Fruit fly (Drosophila melanogaster) whole organism, embryonic: Measurements from ENCODE around the gene CG11437.

Experiments used
- ATbp ChIP-seq: fragments of 200-800 bp; sonication (Bioruptor generic); optimal IDR thresholded peaks from 2 replicates; lab custom pipeline; 2017; ENCODE audit warnings: missing biosample characterization, mild to moderate bottlenecking, missing genetic modification characterization, missing genetic modification reagents
- CG11504 ChIP-seq: fragments of 200-800 bp; sonication (Bioruptor generic); optimal IDR thresholded peaks from 3 replicates; lab custom pipeline; 2019; ENCODE audit warnings: missing biosample characterization, mild to moderate bottlenecking, missing genetic modification characterization, moderate library complexity
- CG11723 ChIP-seq: fragments of 200-800 bp; sonication (Bioruptor generic); optimal IDR thresholded peaks from 2 replicates; lab custom pipeline; 2017; ENCODE audit warnings: missing biosample characterization, mild to moderate bottlenecking, missing genetic modification characterization
- CG12769 ChIP-seq: fragments of 200-800 bp; sonication (Bioruptor generic); optimal IDR thresholded peaks from 2 replicates; lab custom pipeline; 2019; ENCODE audit warnings: missing biosample characterization, mild to moderate bottlenecking, missing genetic modification characterization, moderate library complexity
- CG13624 ChIP-seq: fragments of 200-800 bp; sonication (Bioruptor generic); optimal IDR thresholded peaks from 2 replicates; lab custom pipeline; 2016; ENCODE audit warnings: missing biosample characterization, missing genetic modification characterization
- CG13775 ChIP-seq: fragments of 200-800 bp; sonication (Bioruptor generic); optimal IDR thresholded peaks from 3 replicates; lab custom pipeline; 2017; ENCODE audit warnings: missing biosample characterization, mild to moderate bottlenecking, missing genetic modification characterization
- CG16779 ChIP-seq: fragments of 200-800 bp; sonication (Bioruptor generic); IDR thresholded peaks from 2 replicates; pipeline ENCODE4 v1.3.6; 2022; ENCODE audit warnings: missing biosample characterization, missing genetic modification characterization
- CG17802 ChIP-seq: fragments of 200-800 bp; sonication (Bioruptor generic); optimal IDR thresholded peaks from 2 replicates; lab custom pipeline; 2018; ENCODE audit warnings: missing biosample characterization, mild to moderate bottlenecking, missing genetic modification characterization, moderate library complexity
- CG1832 ChIP-seq: fragments of 200-800 bp; sonication (Bioruptor generic); optimal IDR thresholded peaks from 2 replicates; lab custom pipeline; 2017; ENCODE audit warnings: missing biosample characterization, mild to moderate bottlenecking, missing genetic modification characterization, inconsistent platforms
- CG18599 ChIP-seq: fragments of 200-800 bp; sonication (Bioruptor generic); optimal IDR thresholded peaks from 3 replicates; lab custom pipeline; 2017; ENCODE audit warnings: missing biosample characterization, missing genetic modification characterization, mild to moderate bottlenecking, moderate library complexity, missing genetic modification reagents
- CG18619 ChIP-seq: fragments of 200-800 bp; sonication (Bioruptor generic); optimal IDR thresholded peaks from 3 replicates; lab custom pipeline; 2017; ENCODE audit warnings: missing biosample characterization, mild to moderate bottlenecking, missing genetic modification characterization
- CG2199 ChIP-seq: fragments of 200-800 bp; sonication (Bioruptor generic); IDR thresholded peaks from 3 replicates; pipeline ENCODE4 v1.3.6; 2022; ENCODE audit warnings: missing biosample characterization, missing genetic modification characterization
- CG2678 ChIP-seq: fragments of 200-800 bp; sonication (Bioruptor generic); optimal IDR thresholded peaks from 3 replicates; lab custom pipeline; 2019; ENCODE audit warnings: missing biosample characterization, mild to moderate bottlenecking, missing genetic modification characterization, moderate library complexity
- CG2712 ChIP-seq: fragments of 200-800 bp; optimal IDR thresholded peaks from 3 replicates; lab custom pipeline; 2019; ENCODE audit warnings: missing biosample characterization, mild to moderate bottlenecking, missing genetic modification characterization, moderate library complexity
- CG30403 ChIP-seq: fragments of 200-800 bp; sonication (Bioruptor generic); optimal IDR thresholded peaks from 3 replicates; lab custom pipeline; 2016; ENCODE audit warnings: missing biosample characterization, missing genetic modification characterization
- CG3281 ChIP-seq: fragments of 200-800 bp; sonication (Bioruptor generic); optimal IDR thresholded peaks from 3 replicates; lab custom pipeline; 2017; ENCODE audit warnings: missing biosample characterization, mild to moderate bottlenecking, missing genetic modification characterization
- CG3995 ChIP-seq: fragments of 200-800 bp; sonication (Bioruptor generic); optimal IDR thresholded peaks from 3 replicates; lab custom pipeline; 2016; ENCODE audit warnings: missing biosample characterization, missing genetic modification characterization
- CG4360 ChIP-seq: fragments of 200-800 bp; sonication (Bioruptor generic); IDR thresholded peaks from 2 replicates; pipeline ENCODE4 v1.3.6; 2022; ENCODE audit warnings: missing biosample characterization, missing genetic modification characterization
- CG4424 ChIP-seq: fragments of 200-800 bp; sonication (Bioruptor generic); optimal IDR thresholded peaks from 3 replicates; lab custom pipeline; 2016; ENCODE audit warnings: missing biosample characterization, missing genetic modification characterization
- CG4730 ChIP-seq: fragments of 200-800 bp; sonication (Bioruptor generic); IDR thresholded peaks from 2 replicates; pipeline ENCODE4 v1.3.6; 2022; ENCODE audit warnings: missing biosample characterization, missing genetic modification characterization
- CG5180 ChIP-seq: fragments of 200-800 bp; sonication (Bioruptor generic); optimal IDR thresholded peaks from 3 replicates; lab custom pipeline; 2017; ENCODE audit warnings: missing biosample characterization, missing genetic modification characterization, mild to moderate bottlenecking, moderate library complexity, missing genetic modification reagents
- CG5245 ChIP-seq: fragments of 200-800 bp; sonication (Bioruptor generic); optimal IDR thresholded peaks from 3 replicates; lab custom pipeline; 2016; ENCODE audit warnings: missing biosample characterization, missing genetic modification characterization
- CG9932 ChIP-seq: fragments of 200-800 bp; sonication (Bioruptor generic); IDR thresholded peaks from 2 replicates; pipeline ENCODE4 v1.3.6; 2022; ENCODE audit warnings: missing biosample characterization, missing genetic modification characterization
- CkIIα-i1 ChIP-seq: fragments of 200-800 bp; sonication (Bioruptor generic); IDR thresholded peaks from 2 replicates; pipeline ENCODE4 v1.3.6; 2022; ENCODE audit warnings: missing biosample characterization, missing genetic modification characterization
- Dip3 ChIP-seq: fragments of 200-800 bp; sonication (Bioruptor generic); optimal IDR thresholded peaks from 3 replicates; lab custom pipeline; 2016; ENCODE audit warnings: missing biosample characterization, missing genetic modification characterization
- Ets65A ChIP-seq: fragments of 200-800 bp; sonication (Bioruptor generic); peaks from one replicate; lab custom pipeline; 2016; ENCODE audit warnings: missing biosample characterization, missing genetic modification characterization
- Ets97D ChIP-seq: fragments of 200-800 bp; sonication (Bioruptor generic); optimal IDR thresholded peaks from 3 replicates; lab custom pipeline; 2016; ENCODE audit warnings: missing biosample characterization, missing genetic modification characterization
- H2.0 ChIP-seq: fragments of 200-800 bp; sonication (Bioruptor generic); IDR thresholded peaks from 2 replicates; pipeline ENCODE4 v1.3.6; 2022; ENCODE audit warnings: missing biosample characterization, missing genetic modification characterization
- Hmr ChIP-seq: fragments of 200-800 bp; sonication (Bioruptor generic); optimal IDR thresholded peaks from 3 replicates; lab custom pipeline; 2017; ENCODE audit warnings: mild to moderate bottlenecking, missing biosample characterization, missing genetic modification reagents, missing genetic modification characterization
- Myb ChIP-seq: fragments of 200-800 bp; sonication (Bioruptor generic); optimal IDR thresholded peaks from 2 replicates; lab custom pipeline; 2016; ENCODE audit warnings: missing biosample characterization, missing genetic modification characterization
- NC2α ChIP-seq: fragments of 200-800 bp; sonication (Bioruptor generic); optimal IDR thresholded peaks from 2 replicates; lab custom pipeline; 2016; ENCODE audit warnings: missing biosample characterization, missing genetic modification characterization
- Six4 ChIP-seq: fragments of 200-800 bp; sonication (Bioruptor generic); optimal IDR thresholded peaks from 2 replicates; lab custom pipeline; 2016; ENCODE audit warnings: missing biosample characterization, missing genetic modification characterization
- Taf1 ChIP-seq: fragments of 200-800 bp; sonication (Bioruptor generic); IDR thresholded peaks from 2 replicates; pipeline ENCODE4 v1.3.6; 2022; ENCODE audit warnings: missing biosample characterization, missing genetic modification characterization
- ac ChIP-seq: fragments of 200-800 bp; sonication (Bioruptor generic); optimal IDR thresholded peaks from 3 replicates; lab custom pipeline; 2017; ENCODE audit warnings: missing biosample characterization, mild to moderate bottlenecking, missing genetic modification characterization
- chinmo ChIP-seq: fragments of 200-800 bp; sonication (Bioruptor generic); IDR thresholded peaks from 4 replicates; pipeline ENCODE4 v1.3.6; 2022; ENCODE audit warnings: missing biosample characterization, missing genetic modification characterization; ENCODE audit not compliant: partially characterized antibody
- crp ChIP-seq, 2 experiments: fragments of 200-800 bp; sonication (Bioruptor generic); optimal IDR thresholded peaks; 2 replicates in 1 of 2; 3 replicates in 1 of 2; lab custom pipeline; 2017; ENCODE audit warnings: missing biosample characterization in 2 of 2, missing genetic modification characterization in 2 of 2, mild to moderate bottlenecking in 1 of 2, moderate library complexity in 1 of 2
- cwo ChIP-seq: fragments of 200-800 bp; sonication (Bioruptor generic); optimal IDR thresholded peaks from 3 replicates; lab custom pipeline; 2017; ENCODE audit warnings: missing biosample characterization, missing genetic modification characterization, mild to moderate bottlenecking, moderate library complexity, missing genetic modification reagents
- emc ChIP-seq: fragments of 200-800 bp; sonication (Bioruptor generic); optimal IDR thresholded peaks from 2 replicates; lab custom pipeline; 2016; ENCODE audit warnings: missing biosample characterization, missing genetic modification characterization
- fd102C ChIP-seq: fragments of 200-800 bp; sonication (Bioruptor generic); optimal IDR thresholded peaks from 2 replicates; lab custom pipeline; 2018; ENCODE audit warnings: missing biosample characterization, mild to moderate bottlenecking, missing genetic modification characterization, moderate library complexity
- gce ChIP-seq: fragments of 200-800 bp; sonication (Bioruptor generic); IDR thresholded peaks from 3 replicates; pipeline ENCODE4 v1.3.6; 2022; ENCODE audit warnings: missing biosample characterization, missing genetic modification characterization
- gem ChIP-seq: fragments of 200-800 bp; sonication (Bioruptor generic); optimal IDR thresholded peaks from 2 replicates; lab custom pipeline; 2019; ENCODE audit warnings: missing biosample characterization, mild to moderate bottlenecking, missing genetic modification characterization, moderate library complexity
- gsb-n ChIP-seq: fragments of 200-800 bp; sonication (Bioruptor generic); optimal IDR thresholded peaks from 3 replicates; lab custom pipeline; 2018; ENCODE audit warnings: missing biosample characterization, mild to moderate bottlenecking, missing genetic modification characterization
- ham ChIP-seq: fragments of 200-800 bp; sonication (Bioruptor generic); IDR thresholded peaks from 2 replicates; pipeline ENCODE4 v1.3.6; 2022; ENCODE audit warnings: missing biosample characterization, missing genetic modification characterization
- jigr1 ChIP-seq: fragments of 200-800 bp; sonication (Bioruptor generic); IDR thresholded peaks from 3 replicates; pipeline ENCODE4 v1.3.6; 2022; ENCODE audit warnings: missing biosample characterization, missing genetic modification characterization
- ken ChIP-seq: fragments of 200-800 bp; sonication (Bioruptor generic); IDR thresholded peaks from 3 replicates; pipeline ENCODE4 v1.3.6; 2022; ENCODE audit warnings: missing biosample characterization, missing genetic modification characterization
- mirr ChIP-seq: fragments of 200-800 bp; sonication (Bioruptor generic); optimal IDR thresholded peaks from 3 replicates; lab custom pipeline; 2018; ENCODE audit warnings: missing biosample characterization, mild to moderate bottlenecking, missing genetic modification characterization
- ranshi ChIP-seq: fragments of 200-800 bp; sonication (Bioruptor generic); IDR thresholded peaks from 2 replicates; pipeline ENCODE4 v1.3.6; 2022; ENCODE audit warnings: missing biosample characterization, missing genetic modification characterization
- sqz ChIP-seq: fragments of 200-800 bp; sonication (Bioruptor generic); optimal IDR thresholded peaks from 3 replicates; lab custom pipeline; 2018; ENCODE audit warnings: missing biosample characterization, mild to moderate bottlenecking, missing genetic modification characterization
- wek ChIP-seq: fragments of 200-800 bp; sonication (Bioruptor generic); optimal IDR thresholded peaks from 3 replicates; lab custom pipeline; 2018; ENCODE audit warnings: missing biosample characterization, mild to moderate bottlenecking, missing genetic modification characterization, moderate library complexity
- zfh1 ChIP-seq: fragments of 200-800 bp; sonication (Bioruptor generic); IDR thresholded peaks from 3 replicates; pipeline ENCODE4 v1.3.6; 2022; ENCODE audit warnings: missing biosample characterization, missing genetic modification characterization

Gene CG11437

dm6 chr3L:22460918-22461634, 7.6 kb upstream of the CG11437 start, which contains the start of gene laza (continued):
- TF ChIP-seq Six4 = no peak
- no peak for TF ChIP-seq ATbp (GFP tag; lab: Kevin White, UChicago)
- no peak for TF ChIP-seq CG18599
- TF ChIP-seq CG9932 = peak; percentile 25; the same call in 1 of the 2 replicates
- TF ChIP-seq CG16779 (GFP tag; lab: Robert Waterston, UW) = no peak
- no peak for TF ChIP-seq CG5245 (GFP tag; lab: Kevin White, UChicago)
- TF ChIP-seq Taf1 = no peak
- peak; percentile 23 for TF ChIP-seq Hmr
- TF ChIP-seq H2.0 = no peak
- TF ChIP-seq ham (GFP tag; lab: Robert Waterston, UW) = no peak
- TF ChIP-seq ken = no peak
- no peak for TF ChIP-seq CG4730 (GFP tag; lab: Robert Waterston, UW)
- TF ChIP-seq CG5180 (GFP tag; lab: Kevin White, UChicago) = peak; percentile 84
- TF ChIP-seq gem (tag; lab: Kevin White, UChicago) = peak; percentile 56
- no peak for TF ChIP-seq Myb (GFP tag; lab: Kevin White, UChicago)
- TF ChIP-seq CG4360 (GFP tag; lab: Robert Waterston, UW) = no peak
- TF ChIP-seq CG17802 (tag; lab: Kevin White, UChicago) = no peak
- no peak for TF ChIP-seq CG4424 (GFP tag; lab: Kevin White, UChicago)
- no peak for TF ChIP-seq fd102C (GFP tag; lab: Kevin White, UChicago)
- TF ChIP-seq CG11504 (tag; lab: Kevin White, UChicago) = peak; percentile 27
- peak; percentile 20 for TF ChIP-seq cwo
- TF ChIP-seq CG2199 (GFP tag; lab: Robert Waterston, UW) = peak; percentile 71; the same call in 2 of the 3 replicates
- TF ChIP-seq CG3995 (GFP tag; lab: Kevin White, UChicago) = peak; percentile 86
- TF ChIP-seq CG13775 (GFP tag; lab: Kevin White, UChicago) = no peak
- TF ChIP-seq CG30403 (GFP tag; lab: Kevin White, UChicago) = peak; percentile 11
- TF ChIP-seq Ets65A (GFP tag; lab: Kevin White, UChicago) = no peak
- TF ChIP-seq CG12769 (tag; lab: Kevin White, UChicago) = peak; percentile 51
- TF ChIP-seq ranshi (GFP tag; lab: Robert Waterston, UW) = no peak
- TF ChIP-seq CG18619 (GFP tag; lab: Kevin White, UChicago) = no peak
- TF ChIP-seq CkIIα-i1 = no peak
- TF ChIP-seq crp (GFP tag; optimal IDR thresholded peaks at IDR 0.05; lab: Kevin White, UChicago) = no peak
- peak; percentile 7 for TF ChIP-seq CG3281 (GFP tag; lab: Kevin White, UChicago)
- TF ChIP-seq mirr (GFP tag; lab: Kevin White, UChicago) = peak; percentile 12
- TF ChIP-seq ac (GFP tag; lab: Kevin White, UChicago) = no peak
- no peak for TF ChIP-seq jigr1 (GFP tag; lab: Robert Waterston, UW)
- no peak for TF ChIP-seq sqz (GFP tag; lab: Kevin White, UChicago)
- TF ChIP-seq Ets97D = no peak
- TF ChIP-seq chinmo (GFP tag; lab: Robert Waterston, UW) = peak; percentile 86; the same call in 3 of the 4 replicates
- TF ChIP-seq gce (GFP tag; lab: Robert Waterston, UW) = peak; percentile 20; the same call in 1 of the 3 replicates
- no peak for TF ChIP-seq CG11723 (GFP tag; lab: Kevin White, UChicago)
- no peak for TF ChIP-seq CG1832 (GFP tag; lab: Kevin White, UChicago)
- TF ChIP-seq emc (GFP tag; lab: Kevin White, UChicago) = no peak
- TF ChIP-seq CG13624 = no peak
- no peak for TF ChIP-seq NC2α (GFP tag; lab: Kevin White, UChicago)
- TF ChIP-seq zfh1 (GFP tag; lab: Robert Waterston, UW) = 0 out of 3 replicates have a peak, but pooled peaks have one; percentile 12
- peak; percentile 13 for TF ChIP-seq CG2678
- peak; percentile 15 for TF ChIP-seq CG2712 (tag; lab: Kevin White, UChicago)
- TF ChIP-seq gsb-n (tag; lab: Kevin White, UChicago) = no peak
- no peak for TF ChIP-seq wek (GFP tag; lab: Kevin White, UChicago)
- no peak for TF ChIP-seq Dip3 (GFP tag; lab: Kevin White, UChicago)
